Worm (Caenorhabditis elegans) whole organism, L4 larva: ENCODE data around the gene zig-2.

ENCODE experiments used
- D1046.2 ChIP-seq: fragments of 200-800 bp; sonication (Bioruptor generic); IDR thresholded peaks from 2 replicates; pipeline ENCODE4 v1.3.6; 2022; ENCODE audit warnings: missing genetic modification characterization, missing compliant biosample characterization
- F26F4.8 ChIP-seq: fragments of 200-800 bp; sonication (Bioruptor generic); conservative IDR thresholded peaks from 2 replicates; pipeline ENCODE4 v1.3.6; 2022; ENCODE audit warnings: missing genetic modification characterization, missing compliant biosample characterization
- R02D3.7 ChIP-seq: fragments of 150-350 bp; sonication (generic microtip); optimal IDR thresholded peaks from 3 replicates; lab custom pipeline; 2014; ENCODE audit warnings: missing biosample characterization, missing genetic modification characterization
- Y105C5A.15 ChIP-seq: fragments of 200-800 bp; sonication (Bioruptor generic); IDR thresholded peaks from 2 replicates; pipeline ENCODE4 v1.3.6; 2022; ENCODE audit warnings: missing genetic modification characterization, missing compliant biosample characterization
- Y48G9A.11 ChIP-seq: fragments of 200-800 bp; sonication (Bioruptor generic); IDR thresholded peaks from 2 replicates; pipeline ENCODE4 v1.3.6; 2022; ENCODE audit warnings: missing genetic modification reagents, missing genetic modification characterization, missing compliant biosample characterization
- ZK546.5 ChIP-seq, 2 experiments: sonication (generic microtip); optimal IDR thresholded peaks; 2 replicates each; lab custom pipeline; 2017; ENCODE audit warnings: missing biosample characterization in 2 of 2, missing genetic modification characterization in 2 of 2
- aha-1 ChIP-seq: fragments of 150-350 bp; peaks from one replicate; lab custom pipeline; 2014; ENCODE audit warnings: missing biosample characterization, missing genetic modification characterization
- ama-1 ChIP-seq: fragments of 150-350 bp; optimal IDR thresholded peaks from 2 replicates; lab custom pipeline; 2014; ENCODE audit warnings: inconsistent platforms, mixed read lengths
- ceh-28 ChIP-seq: fragments of 150-350 bp; optimal IDR thresholded peaks from 2 replicates; lab custom pipeline; 2014; ENCODE audit warnings: missing biosample characterization, missing genetic modification reagents, missing genetic modification characterization
- ceh-44 ChIP-seq: fragments of 200-800 bp; sonication (Bioruptor generic); IDR thresholded peaks from 2 replicates; pipeline ENCODE4 v1.3.6; 2022; ENCODE audit warnings: missing genetic modification reagents, missing genetic modification characterization, missing compliant biosample characterization
- daf-12 ChIP-seq: fragments of 150-350 bp; optimal IDR thresholded peaks from 2 replicates; lab custom pipeline; 2014; ENCODE audit warnings: missing biosample characterization, missing genetic modification reagents, missing genetic modification characterization
- daf-19 ChIP-seq: fragments of 200-800 bp; sonication (Bioruptor generic); conservative IDR thresholded peaks from 2 replicates; pipeline ENCODE4 v1.3.6; 2022; ENCODE audit warnings: missing genetic modification characterization, missing compliant biosample characterization
- daf-8 ChIP-seq: fragments of 200-800 bp; sonication (Bioruptor generic); IDR thresholded peaks from 2 replicates; pipeline ENCODE4 v1.3.6; 2022; ENCODE audit warnings: missing genetic modification characterization, missing compliant biosample characterization
- dmd-9 ChIP-seq: fragments of 200-800 bp; sonication (Bioruptor generic); IDR thresholded peaks from 2 replicates; pipeline ENCODE4 v1.3.6; 2022; ENCODE audit warnings: missing genetic modification reagents, missing genetic modification characterization, missing compliant biosample characterization
- dve-1 ChIP-seq: sonication (generic microtip); optimal IDR thresholded peaks from 2 replicates; lab custom pipeline; 2017; ENCODE audit warnings: antibody characterized with exemption, mild to moderate bottlenecking, missing genetic modification characterization, missing compliant biosample characterization; ENCODE audit not compliant: insufficient read depth
- egl-27 ChIP-seq: sonication (generic microtip); optimal IDR thresholded peaks from 3 replicates; lab custom pipeline; 2017; ENCODE audit warnings: missing biosample characterization, missing genetic modification reagents, missing genetic modification characterization
- egl-43 ChIP-seq: fragments of 200-800 bp; sonication (Bioruptor generic); IDR thresholded peaks from 2 replicates; pipeline ENCODE4 v1.3.6; 2022; ENCODE audit warnings: missing genetic modification reagents, missing genetic modification characterization, missing compliant biosample characterization
- lim-7 ChIP-seq: fragments of 200-800 bp; sonication (Bioruptor generic); IDR thresholded peaks from 2 replicates; pipeline ENCODE4 v1.3.6; 2022; ENCODE audit warnings: missing genetic modification characterization, missing compliant biosample characterization
- lin-29 ChIP-seq: fragments of 200-800 bp; sonication (Bioruptor generic); IDR thresholded peaks from 2 replicates; pipeline ENCODE4 v1.3.6; 2022; ENCODE audit warnings: missing genetic modification reagents, missing genetic modification characterization, missing compliant biosample characterization
- lin-38 ChIP-seq: fragments of 200-800 bp; sonication (Bioruptor generic); IDR thresholded peaks from 2 replicates; pipeline ENCODE4 v1.3.6; 2022; ENCODE audit warnings: missing genetic modification reagents, missing genetic modification characterization, missing compliant biosample characterization
- lin-39 ChIP-seq: fragments of 150-350 bp; optimal IDR thresholded peaks from 2 replicates; lab custom pipeline; 2014; ENCODE audit warnings: missing biosample characterization, missing genetic modification reagents, missing genetic modification characterization
- mdl-1 ChIP-seq, 2 experiments: fragments of 150-350 bp in 1 of 2; sonication (generic microtip) in 1 of 2; optimal IDR thresholded peaks; 2 replicates each; lab custom pipeline; 2014 to 2017; ENCODE audit warnings: missing biosample characterization in 2 of 2, missing genetic modification characterization in 2 of 2
- mep-1 ChIP-seq: fragments of 150-350 bp; sonication (generic microtip); optimal IDR thresholded peaks from 3 replicates; lab custom pipeline; 2014; ENCODE audit warnings: missing biosample characterization, missing genetic modification characterization
- mes-2 ChIP-seq: sonication (generic microtip); optimal IDR thresholded peaks from 2 replicates; lab custom pipeline; 2016; ENCODE audit warnings: missing genotype, mild to moderate bottlenecking, missing genetic modification characterization, missing compliant biosample characterization; ENCODE audit not compliant: poor library complexity, severe bottlenecking
- mxl-3 ChIP-seq: fragments of 200-800 bp; sonication (Bioruptor generic); optimal IDR thresholded peaks from 2 replicates; lab custom pipeline; 2018; ENCODE audit warnings: mild to moderate bottlenecking, missing genetic modification characterization, missing compliant biosample characterization
- nhr-10 ChIP-seq: fragments of 150-350 bp; optimal IDR thresholded peaks from 2 replicates; lab custom pipeline; 2014; ENCODE audit warnings: missing biosample characterization, missing genetic modification characterization
- nhr-111 ChIP-seq: fragments of 200-800 bp; sonication (Bioruptor generic); optimal IDR thresholded peaks from 2 replicates; lab custom pipeline; 2018; ENCODE audit warnings: mild to moderate bottlenecking, missing genetic modification characterization, missing compliant biosample characterization
- nhr-237 ChIP-seq: sonication (generic microtip); optimal IDR thresholded peaks from 2 replicates; lab custom pipeline; 2017; ENCODE audit warnings: missing biosample characterization, missing genetic modification characterization
- pqm-1 ChIP-seq: sonication (generic microtip); optimal IDR thresholded peaks from 2 replicates; lab custom pipeline; 2017; ENCODE audit warnings: missing biosample characterization, missing genetic modification characterization
- skn-1 ChIP-seq: fragments of 150-350 bp; optimal IDR thresholded peaks from 2 replicates; lab custom pipeline; 2014; ENCODE audit warnings: missing biosample characterization, missing genetic modification characterization
- unc-130 ChIP-seq: sonication (generic microtip); optimal IDR thresholded peaks from 2 replicates; lab custom pipeline; 2016; ENCODE audit warnings: missing genetic modification reagents, missing genetic modification characterization, missing compliant biosample characterization
- unc-62 ChIP-seq, 3 experiments: fragments of 150-350 bp in 1 of 3; sonication (generic microtip); optimal IDR thresholded peaks in 2 of 3; peaks in 1 of 3; 1 replicate in 1 of 3; 2 replicates in 2 of 3; lab custom pipeline; 2014 to 2017; ENCODE audit warnings: missing biosample characterization in 3 of 3, missing genetic modification characterization in 3 of 3, missing genetic modification reagents in 3 of 3, missing genotype in 1 of 3
- zip-11 ChIP-seq: fragments of 200-800 bp; sonication (Bioruptor generic); IDR thresholded peaks from 2 replicates; pipeline ENCODE4 v1.3.6; 2022; ENCODE audit warnings: missing genetic modification characterization, missing compliant biosample characterization
- zip-2 ChIP-seq: fragments of 150-350 bp; optimal IDR thresholded peaks from 2 replicates; lab custom pipeline; 2014; ENCODE audit warnings: missing biosample characterization, missing genetic modification characterization

zig-2 gene

DNA sequence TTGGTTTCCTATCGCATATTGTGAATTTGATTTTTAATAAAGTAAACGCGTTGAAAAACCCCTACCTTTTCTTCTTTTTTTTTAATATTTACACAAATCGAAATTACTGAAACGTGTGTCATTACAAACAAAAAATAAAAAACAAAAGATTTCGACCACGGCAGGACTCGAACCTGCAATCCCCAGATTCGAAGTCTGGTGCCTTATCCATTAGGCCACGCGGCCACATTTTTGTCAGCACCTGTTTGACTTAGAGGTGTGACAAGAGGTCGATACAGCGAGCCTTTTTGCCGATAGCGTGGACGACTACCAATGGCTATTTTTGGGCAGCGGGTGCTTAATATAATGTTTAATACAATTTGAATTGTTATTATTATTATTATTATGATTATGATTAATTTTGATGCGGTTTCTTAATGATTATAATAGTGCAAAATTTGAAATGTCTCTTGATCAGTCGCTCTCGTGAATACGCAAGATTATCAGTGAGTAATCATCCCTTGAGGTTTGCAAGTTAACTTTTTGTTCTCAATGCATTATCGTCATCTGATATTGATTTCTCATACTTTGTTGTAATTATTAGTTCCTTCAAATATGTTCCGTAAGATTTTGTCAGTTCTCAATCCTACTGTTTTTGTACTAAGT lies 3.3 kb downstream of the zig-2 start, which contains the start of gene srd-44 (continued):
- TF ChIP-seq mep-1 (tag; lab: Kevin White, UChicago): no peak
- no peak for TF ChIP-seq F26F4.8 (GFP tag; lab: Robert Waterston, UW)
- TF ChIP-seq daf-12 (tag; lab: Kevin White, UChicago): no peak
- no peak for TF ChIP-seq Y105C5A.15 (GFP tag; lab: Robert Waterston, UW)
- no peak for TF ChIP-seq lin-29
- TF ChIP-seq mdl-1 (tag; optimal IDR thresholded peaks at IDR 0.05; lab: Kevin White, UChicago): peak in 1 of 2 experiments; percentile 2
- TF ChIP-seq ama-1 (lab: Kevin White, UChicago): no peak
- 0 out of 2 replicates have a peak, but pooled peaks have one; percentile 5 for TF ChIP-seq ceh-44 (GFP tag; lab: Robert Waterston, UW)

DNA sequence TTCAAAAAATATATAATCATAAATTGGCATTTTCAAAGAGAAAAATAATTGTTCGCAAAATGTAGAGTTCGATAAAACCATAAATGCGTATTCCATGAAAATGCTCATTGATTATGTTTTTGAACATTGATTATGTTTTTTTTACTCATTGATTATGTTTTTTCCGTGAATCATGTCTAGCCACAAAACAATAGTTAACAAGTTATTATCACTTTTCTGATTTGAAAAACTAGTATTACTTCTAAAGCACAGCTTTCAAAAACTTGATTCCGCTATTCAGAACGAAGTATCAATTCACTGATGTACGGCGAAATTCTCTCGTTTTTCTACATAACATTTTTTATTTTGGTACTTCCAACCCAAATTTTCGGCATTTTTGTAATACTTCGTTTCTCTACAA lies 5.4 kb downstream of the zig-2 start, which contains the start of gene srd-48:
Gene srd-48, plus strand, starts transcription at position 301 of the 400 bp plus-strand sequence.
- TF ChIP-seq aha-1 (no peak), daf-8 (GFP tag; lab: Robert Waterston, UW) (no peak)
- TF ChIP-seq, all 104 proteins: peak for 0

DNA sequence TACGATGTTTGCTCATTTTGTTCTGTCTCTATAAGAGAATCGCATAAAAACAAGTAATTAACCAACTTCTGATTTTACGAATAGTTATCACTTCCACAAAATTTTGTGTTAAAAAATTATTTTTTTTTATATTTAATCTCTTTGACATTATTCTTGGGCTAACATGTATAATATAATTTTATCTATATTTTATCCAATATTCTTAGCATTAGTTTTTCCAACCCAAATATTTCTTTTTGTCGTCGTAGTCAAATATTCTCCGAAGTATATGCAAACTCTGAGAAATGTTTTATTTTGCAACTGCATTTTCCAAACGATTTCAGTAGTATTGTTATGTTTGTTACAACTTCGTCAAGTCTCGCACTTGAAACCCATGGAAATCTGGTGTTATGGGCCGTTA lies 7.8 kb downstream of the zig-2 start, which contains the start of gene srd-47:
Gene srd-47, plus strand, starts transcription at position 164 of the 400 bp plus-strand sequence.
- TF ChIP-seq Y48G9A.11 (GFP tag; lab: Robert Waterston, UW) (no peak), lin-38 (no peak), R02D3.7 (tag; lab: Kevin White, UChicago) (no peak), unc-62 (GFP tag; optimal IDR thresholded peaks at IDR 0.05 in 1 of 2; lab: Kevin White, UChicago) (peak in 1 of 2 experiments; percentile 56), unc-62 (tag; optimal IDR thresholded peaks at IDR 0.05; lab: Kevin White, UChicago) (no peak)

DNA sequence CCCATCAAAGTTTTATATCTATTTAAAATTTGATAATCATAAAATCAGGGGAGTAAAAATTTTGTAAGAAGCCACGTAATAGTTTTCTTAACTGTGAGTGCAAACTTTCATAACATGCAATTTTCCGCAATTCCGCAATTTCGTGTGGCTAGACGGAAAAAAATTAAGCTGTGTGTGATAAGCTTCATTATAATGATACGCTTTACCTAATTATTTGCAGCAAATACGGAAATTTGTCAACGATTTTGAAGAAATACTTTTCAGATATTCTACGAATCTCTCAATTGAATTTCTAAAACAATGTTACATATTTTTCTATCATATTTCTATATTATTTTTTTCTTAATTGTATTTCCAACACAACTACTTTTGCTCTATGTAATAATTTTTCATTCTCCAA lies 9.4 kb downstream of the zig-2 start, which contains the start of gene srd-46:
Gene srd-46, plus strand, starts transcription at position 301 of the 400 bp plus-strand sequence.
- no peak for TF ChIP-seq skn-1
- TF ChIP-seq nhr-10 (tag; lab: Kevin White, UChicago): no peak
- no peak for TF ChIP-seq zip-11 (GFP tag; lab: Robert Waterston, UW)
- TF ChIP-seq F26F4.8 (GFP tag; lab: Robert Waterston, UW): no peak
- no peak for TF ChIP-seq mxl-3 (GFP tag; lab: Kevin White, UChicago)

DNA sequence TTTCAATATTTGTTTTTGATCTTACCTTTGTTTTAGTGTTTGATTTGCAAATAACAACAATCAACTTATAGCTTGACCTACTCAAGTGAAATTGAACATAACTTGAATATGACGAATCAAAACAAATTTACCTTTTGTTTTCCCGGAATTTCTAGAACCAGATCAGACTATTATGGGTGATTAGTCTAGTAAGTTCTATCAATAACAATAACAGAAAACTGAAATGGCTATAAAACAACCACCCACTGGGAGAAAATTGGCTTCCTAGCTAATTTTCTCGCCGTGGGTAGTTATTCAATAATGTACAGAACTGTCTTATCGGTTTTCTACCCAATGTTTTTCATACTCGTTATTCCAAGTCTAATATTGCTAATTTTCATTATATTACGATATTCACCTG lies 12.6 kb downstream of the zig-2 start, which contains the start of gene srd-45:
Gene srd-45, plus strand, starts transcription at position 301 of the 400 bp plus-strand sequence.
- TF ChIP-seq nhr-10 (tag; lab: Kevin White, UChicago): no peak
- no peak for TF ChIP-seq dmd-9
- TF ChIP-seq D1046.2 (GFP tag; lab: Robert Waterston, UW): no peak
- TF ChIP-seq unc-62 (GFP tag; optimal IDR thresholded peaks at IDR 0.05 in 1 of 2; lab: Kevin White, UChicago): peak in 1 of 2 experiments; percentile 7
- no peak for TF ChIP-seq unc-62 (tag; optimal IDR thresholded peaks at IDR 0.05; lab: Kevin White, UChicago)

DNA sequence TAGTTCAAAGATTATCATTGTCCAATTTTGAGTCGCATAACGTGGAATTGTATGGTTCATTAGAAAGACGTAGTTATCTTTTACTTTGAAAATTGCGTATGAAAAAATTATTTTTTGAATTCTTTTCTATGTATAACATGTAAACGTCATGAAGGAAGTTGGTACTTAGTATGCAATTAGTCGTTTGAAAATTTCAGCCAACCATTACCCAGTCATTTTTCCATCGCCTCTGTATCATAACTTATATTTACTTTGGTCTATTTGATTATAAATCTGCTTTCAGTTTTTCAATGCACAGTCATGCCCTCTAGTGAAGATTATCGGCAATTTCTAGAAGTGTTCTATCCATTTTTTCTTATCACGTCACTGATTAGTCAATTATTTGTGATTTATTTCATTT lies 14.8 kb downstream of the zig-2 start, which contains the start of gene srd-41:
Gene srd-41, plus strand, starts transcription at position 301 of the 400 bp plus-strand sequence.
- no peak for TF ChIP-seq nhr-111 (GFP tag; lab: Kevin White, UChicago)
- no peak for TF ChIP-seq dve-1 (tag; lab: Kevin White, UChicago)
- TF ChIP-seq pqm-1 (tag; lab: Kevin White, UChicago): no peak
- no peak for TF ChIP-seq egl-27 (tag; lab: Kevin White, UChicago)
- no peak for TF ChIP-seq zip-2 (tag; lab: Kevin White, UChicago)
- no peak for TF ChIP-seq unc-62 (GFP tag; optimal IDR thresholded peaks at IDR 0.05 in 1 of 2; lab: Kevin White, UChicago)
- TF ChIP-seq unc-62 (tag; optimal IDR thresholded peaks at IDR 0.05; lab: Kevin White, UChicago): no peak
- TF ChIP-seq lim-7 (GFP tag; lab: Robert Waterston, UW): no peak
- TF ChIP-seq mes-2: no peak
- no peak for TF ChIP-seq unc-130 (GFP tag; lab: Kevin White, UChicago)
- TF ChIP-seq daf-19 (GFP tag; lab: Robert Waterston, UW): no peak
- no peak for TF ChIP-seq ceh-28 (tag; lab: Kevin White, UChicago)
- no peak for TF ChIP-seq lin-39 (tag; lab: Kevin White, UChicago)
- no peak for TF ChIP-seq ZK546.5 (tag; optimal IDR thresholded peaks at IDR 0.05; lab: Kevin White, UChicago)
- no peak for TF ChIP-seq nhr-237 (tag; lab: Kevin White, UChicago)
- TF ChIP-seq egl-43 (GFP tag; lab: Robert Waterston, UW): no peak
